Fruit fly (Drosophila melanogaster) whole organism, pupa: ENCODE data around the gene ppk10.

Source experiments
- CG12605 ChIP-seq: fragments of 200-800 bp; sonication (Bioruptor generic); IDR thresholded peaks from 2 replicates; pipeline ENCODE4 v1.3.6; 2022; ENCODE audit warnings: missing biosample characterization, missing genetic modification characterization
- CG13204 ChIP-seq: fragments of 200-800 bp; sonication (Bioruptor generic); optimal IDR thresholded peaks from 2 replicates; lab custom pipeline; 2018; ENCODE audit warnings: missing biosample characterization, mild to moderate bottlenecking, missing genetic modification characterization, moderate library complexity
- CG14655 ChIP-seq: fragments of 200-800 bp; sonication (Bioruptor generic); optimal IDR thresholded peaks from 3 replicates; lab custom pipeline; 2017; ENCODE audit warnings: mild to moderate bottlenecking, missing biosample characterization, missing genetic modification reagents, missing genetic modification characterization
- CG15710 ChIP-seq: fragments of 200-800 bp; sonication (Bioruptor generic); optimal IDR thresholded peaks from 2 replicates; lab custom pipeline; 2018; ENCODE audit warnings: missing biosample characterization, mild to moderate bottlenecking, missing genetic modification characterization, moderate library complexity
- CG32121 ChIP-seq: fragments of 200-800 bp; sonication (Bioruptor generic); IDR thresholded peaks from 2 replicates; pipeline ENCODE4 v1.3.6; 2022; ENCODE audit warnings: missing biosample characterization, missing genetic modification characterization
- CG34367 ChIP-seq: fragments of 200-800 bp; sonication (Bioruptor generic); optimal IDR thresholded peaks from 2 replicates; lab custom pipeline; 2018; ENCODE audit warnings: missing biosample characterization, mild to moderate bottlenecking, missing genetic modification characterization
- CG8301 ChIP-seq: fragments of 200-800 bp; sonication (Bioruptor generic); optimal IDR thresholded peaks from 2 replicates; lab custom pipeline; 2018; ENCODE audit warnings: missing biosample characterization, mild to moderate bottlenecking, missing genetic modification characterization
- CG9948 ChIP-seq: fragments of 200-800 bp; sonication (Bioruptor generic); optimal IDR thresholded peaks from 2 replicates; lab custom pipeline; 2018; ENCODE audit warnings: missing biosample characterization, mild to moderate bottlenecking, missing genetic modification characterization, moderate library complexity
- EcR ChIP-seq: fragments of 200-800 bp; sonication (Bioruptor generic); optimal IDR thresholded peaks from 3 replicates; lab custom pipeline; 2019; ENCODE audit warnings: missing biosample characterization, missing genetic modification characterization, mild to moderate bottlenecking, moderate library complexity, missing genetic modification reagents
- Ets98B ChIP-seq: fragments of 200-800 bp; sonication (Bioruptor generic); IDR thresholded peaks from 2 replicates; pipeline ENCODE4 v1.3.6; 2022; ENCODE audit warnings: missing biosample characterization, missing genetic modification characterization
- Pif1A ChIP-seq: fragments of 200-800 bp; sonication (Bioruptor generic); optimal IDR thresholded peaks from 3 replicates; lab custom pipeline; 2016; ENCODE audit warnings: missing biosample characterization, missing genetic modification characterization
- Pif1B ChIP-seq: fragments of 200-800 bp; sonication (Bioruptor generic); optimal IDR thresholded peaks from 3 replicates; lab custom pipeline; 2016; ENCODE audit warnings: missing biosample characterization, missing genetic modification characterization
- Snoo ChIP-seq: fragments of 200-800 bp; sonication (Bioruptor generic); optimal IDR thresholded peaks from 3 replicates; lab custom pipeline; 2017; ENCODE audit warnings: missing biosample characterization, mild to moderate bottlenecking, missing genetic modification characterization, inconsistent platforms
- fd96Ca ChIP-seq: fragments of 200-800 bp; sonication (Bioruptor generic); IDR thresholded peaks from 3 replicates; pipeline ENCODE4 v1.3.6; 2022; ENCODE audit warnings: missing biosample characterization, missing genetic modification characterization

- TF ChIP-seq CG9948 (tag; lab: Kevin White, UChicago) = no peak
- no peak for TF ChIP-seq CG13204
- no peak for TF ChIP-seq fd96Ca
- no peak for TF ChIP-seq CG15710 (tag; lab: Kevin White, UChicago)
- no peak for TF ChIP-seq EcR
- TF ChIP-seq Ets98B (GFP tag; lab: Robert Waterston, UW) = no peak
- TF ChIP-seq CG34367 = no peak
- no peak for TF ChIP-seq CG32121 (GFP tag; lab: Robert Waterston, UW)
- TF ChIP-seq Pif1B (GFP tag; lab: Kevin White, UChicago) = no peak
- TF ChIP-seq Pif1A (GFP tag; lab: Kevin White, UChicago) = no peak
- TF ChIP-seq CG8301 (tag; lab: Kevin White, UChicago) = no peak
- TF ChIP-seq CG14655 (GFP tag; lab: Kevin White, UChicago) = no peak
- TF ChIP-seq CG12605 (GFP tag; lab: Robert Waterston, UW) = no peak
- TF ChIP-seq Snoo (tag; lab: Kevin White, UChicago) = no peak
Observed at dm6 chr2L:10488484-10489223, 36.5 kb upstream of the ppk10 start, which contains the start of the genes Cog4 and CG6144.
